Worm (Caenorhabditis elegans) whole organism, L4 larva: ENCODE results near the gene T09F5.2.
"Not testable (repeated sequence)": the region's sequence is repeated elsewhere in the genome, so short reads cannot be mapped to it uniquely, and the experiment has no call there.

Experiments
- F37D6.2 ChIP-seq: sonication (generic microtip); optimal IDR thresholded peaks from 2 replicates; lab custom pipeline; 2016; ENCODE audit warnings: mild to moderate bottlenecking, missing genetic modification characterization, missing compliant biosample characterization
- Y105C5A.15 ChIP-seq: fragments of 200-800 bp; sonication (Bioruptor generic); IDR thresholded peaks from 2 replicates; pipeline ENCODE4 v1.3.6; 2022; ENCODE audit warnings: missing genetic modification characterization, missing compliant biosample characterization
- Y75B8A.6 ChIP-seq: fragments of 200-800 bp; sonication (Bioruptor generic); IDR thresholded peaks from 2 replicates; pipeline ENCODE4 v1.3.6; 2022; ENCODE audit warnings: missing genetic modification reagents, missing genetic modification characterization, missing compliant biosample characterization
- aha-1 ChIP-seq: fragments of 150-350 bp; peaks from one replicate; lab custom pipeline; 2014; ENCODE audit warnings: missing biosample characterization, missing genetic modification characterization
- ama-1 ChIP-seq: fragments of 150-350 bp; optimal IDR thresholded peaks from 2 replicates; lab custom pipeline; 2014; ENCODE audit warnings: inconsistent platforms, mixed read lengths
- ceh-20 ChIP-seq: fragments of 200-800 bp; sonication (Bioruptor generic); IDR thresholded peaks from 2 replicates; pipeline ENCODE4 v1.3.6; 2022; ENCODE audit warnings: missing genetic modification reagents, missing genetic modification characterization, missing compliant biosample characterization
- ceh-44 ChIP-seq: fragments of 200-800 bp; sonication (Bioruptor generic); IDR thresholded peaks from 2 replicates; pipeline ENCODE4 v1.3.6; 2022; ENCODE audit warnings: missing genetic modification reagents, missing genetic modification characterization, missing compliant biosample characterization
- ceh-82 ChIP-seq: sonication (generic microtip); optimal IDR thresholded peaks from 2 replicates; lab custom pipeline; 2017; ENCODE audit warnings: missing biosample characterization, missing genetic modification characterization
- ces-1 ChIP-seq: fragments of 150-350 bp; sonication (generic microtip); optimal IDR thresholded peaks from 4 replicates; lab custom pipeline; 2014; ENCODE audit warnings: missing biosample characterization, missing genetic modification reagents, missing genetic modification characterization
- daf-16 ChIP-seq, 3 experiments: sonication (generic microtip); optimal IDR thresholded peaks; 2 replicates each; lab custom pipeline; 2016 to 2017; ENCODE audit warnings: missing genetic modification characterization in 3 of 3, missing genetic modification reagents in 3 of 3, mild to moderate bottlenecking in 2 of 3, missing compliant biosample characterization in 2 of 3, missing biosample characterization in 1 of 3, moderate library complexity in 1 of 3
- daf-19 ChIP-seq: fragments of 200-800 bp; sonication (Bioruptor generic); conservative IDR thresholded peaks from 2 replicates; pipeline ENCODE4 v1.3.6; 2022; ENCODE audit warnings: missing genetic modification characterization, missing compliant biosample characterization
- dmd-6 ChIP-seq: fragments of 200-800 bp; sonication (Bioruptor generic); IDR thresholded peaks from 2 replicates; pipeline ENCODE4 v1.3.6; 2022; ENCODE audit warnings: missing genetic modification reagents, missing genetic modification characterization, missing compliant biosample characterization
- dmd-8 ChIP-seq: fragments of 200-800 bp; sonication (Bioruptor generic); IDR thresholded peaks from 2 replicates; pipeline ENCODE4 v1.3.6; 2022; ENCODE audit warnings: missing genetic modification characterization, missing compliant biosample characterization
- dmd-9 ChIP-seq: fragments of 200-800 bp; sonication (Bioruptor generic); IDR thresholded peaks from 2 replicates; pipeline ENCODE4 v1.3.6; 2022; ENCODE audit warnings: missing genetic modification reagents, missing genetic modification characterization, missing compliant biosample characterization
- dpl-1 ChIP-seq: fragments of 150-350 bp; optimal IDR thresholded peaks from 2 replicates; lab custom pipeline; 2014; ENCODE audit warnings: missing biosample characterization, missing genetic modification reagents, missing genetic modification characterization
- duxl-1 ChIP-seq: sonication (generic microtip); optimal IDR thresholded peaks from 2 replicates; lab custom pipeline; 2016; ENCODE audit warnings: mild to moderate bottlenecking, missing genetic modification characterization, moderate library complexity, missing compliant biosample characterization; ENCODE audit not compliant: poor library complexity
- dve-1 ChIP-seq: sonication (generic microtip); optimal IDR thresholded peaks from 2 replicates; lab custom pipeline; 2017; ENCODE audit warnings: antibody characterized with exemption, mild to moderate bottlenecking, missing genetic modification characterization, missing compliant biosample characterization; ENCODE audit not compliant: insufficient read depth
- egl-43 ChIP-seq: fragments of 200-800 bp; sonication (Bioruptor generic); IDR thresholded peaks from 2 replicates; pipeline ENCODE4 v1.3.6; 2022; ENCODE audit warnings: missing genetic modification reagents, missing genetic modification characterization, missing compliant biosample characterization
- fos-1 ChIP-seq: fragments of 150-350 bp; optimal IDR thresholded peaks from 2 replicates; lab custom pipeline; 2014; ENCODE audit warnings: missing biosample characterization, missing genetic modification characterization
- gei-8 ChIP-seq: fragments of 200-800 bp; sonication (Bioruptor generic); optimal IDR thresholded peaks from 2 replicates; lab custom pipeline; 2018; ENCODE audit warnings: mild to moderate bottlenecking, missing genetic modification characterization, missing compliant biosample characterization
- hlh-30 ChIP-seq: sonication (generic microtip); optimal IDR thresholded peaks from 2 replicates; lab custom pipeline; 2017; ENCODE audit warnings: antibody characterized with exemption, mild to moderate bottlenecking, missing genetic modification characterization, missing compliant biosample characterization; ENCODE audit not compliant: insufficient read depth
- hmg-1.1 ChIP-seq: fragments of 200-800 bp; sonication (Bioruptor generic); IDR thresholded peaks from 2 replicates; pipeline ENCODE4 v1.3.6; 2022; ENCODE audit warnings: missing genetic modification reagents, missing genetic modification characterization, missing compliant biosample characterization
- mxl-2 ChIP-seq: fragments of 200-800 bp; sonication (Bioruptor generic); conservative IDR thresholded peaks from 2 replicates; pipeline ENCODE4 v1.3.6; 2022; ENCODE audit warnings: missing genetic modification reagents, missing genetic modification characterization, missing compliant biosample characterization
- nhr-11 ChIP-seq: fragments of 150-350 bp; optimal IDR thresholded peaks from 2 replicates; lab custom pipeline; 2014; ENCODE audit warnings: missing biosample characterization, missing genetic modification characterization
- nhr-111 ChIP-seq: fragments of 200-800 bp; sonication (Bioruptor generic); optimal IDR thresholded peaks from 2 replicates; lab custom pipeline; 2018; ENCODE audit warnings: mild to moderate bottlenecking, missing genetic modification characterization, missing compliant biosample characterization
- nhr-25 ChIP-seq: sonication (generic microtip); optimal IDR thresholded peaks from 2 replicates; lab custom pipeline; 2017; ENCODE audit warnings: missing genetic modification characterization, mild to moderate bottlenecking, missing compliant biosample characterization, antibody characterized with exemption, moderate library complexity, borderline replicate concordance; ENCODE audit not compliant: insufficient read depth
- nhr-42 ChIP-seq: fragments of 200-800 bp; sonication (Bioruptor generic); IDR thresholded peaks from 2 replicates; pipeline ENCODE4 v1.3.6; 2022; ENCODE audit warnings: missing genetic modification characterization, missing compliant biosample characterization
- nhr-6 ChIP-seq: fragments of 150-350 bp; optimal IDR thresholded peaks from 2 replicates; lab custom pipeline; 2014; ENCODE audit warnings: missing biosample characterization, missing genetic modification characterization
- nhr-76 ChIP-seq: fragments of 150-350 bp; optimal IDR thresholded peaks from 2 replicates; lab custom pipeline; 2014; ENCODE audit warnings: missing biosample characterization, missing genetic modification characterization
- pha-4 ChIP-seq, 2 experiments: fragments of 150-350 bp in 1 of 2; fragments of 200-800 bp in 1 of 2; sonication (Bioruptor generic) in 1 of 2; IDR thresholded peaks in 1 of 2; optimal IDR thresholded peaks in 1 of 2; 2 replicates each; pipeline versions ENCODE4 v1.3.6 to Lab custom; 2014 to 2022; ENCODE audit warnings: missing genetic modification characterization in 2 of 2, missing genetic modification reagents in 2 of 2, missing biosample characterization in 1 of 2, missing compliant biosample characterization in 1 of 2
- set-16 ChIP-seq: fragments of 200-800 bp; sonication (Bioruptor generic); IDR thresholded peaks from 2 replicates; pipeline ENCODE4 v1.3.6; 2022; ENCODE audit warnings: missing genetic modification reagents, missing genetic modification characterization, missing compliant biosample characterization
- snpc-1.2 ChIP-seq: fragments of 200-800 bp; sonication (Bioruptor generic); IDR thresholded peaks from 2 replicates; pipeline ENCODE4 v1.3.6; 2022; ENCODE audit warnings: missing genetic modification reagents, missing genetic modification characterization, missing compliant biosample characterization
- tra-1 ChIP-seq: fragments of 200-800 bp; sonication (Bioruptor generic); IDR thresholded peaks from 2 replicates; pipeline ENCODE4 v1.3.6; 2022; ENCODE audit warnings: missing genetic modification reagents, missing genetic modification characterization, missing compliant biosample characterization
- unc-62 ChIP-seq, 3 experiments: fragments of 150-350 bp in 1 of 3; sonication (generic microtip); optimal IDR thresholded peaks in 2 of 3; peaks in 1 of 3; 1 replicate in 1 of 3; 2 replicates in 2 of 3; lab custom pipeline; 2014 to 2017; ENCODE audit warnings: missing biosample characterization in 3 of 3, missing genetic modification characterization in 3 of 3, missing genetic modification reagents in 3 of 3, missing genotype in 1 of 3
- vab-7 ChIP-seq: fragments of 200-800 bp; sonication (Bioruptor generic); IDR thresholded peaks from 2 replicates; pipeline ENCODE4 v1.3.6; 2022; ENCODE audit warnings: missing genetic modification reagents, missing genetic modification characterization, missing compliant biosample characterization
- zag-1 ChIP-seq: fragments of 150-350 bp; optimal IDR thresholded peaks from 2 replicates; lab custom pipeline; 2014; ENCODE audit warnings: missing biosample characterization, missing genetic modification characterization

Gene T09F5.2

ce11 chrV:15115968-15116367 lies 34.8 kb upstream of the T09F5.2 start, which contains the start of gene T01G5.8:
T01G5.8 (plus strand) TSS chrV:15116268.
- TF ChIP-seq nhr-25 (tag; lab: Kevin White, UChicago); ceh-82 (tag; lab: Kevin White, UChicago); mxl-2: not testable (repeated sequence)

ce11 chrV:15119517-15119916 lies 31.2 kb upstream of the T09F5.2 start, which contains the start of gene flor-1:
flor-1 (minus strand) TSS chrV:15119617.
- TF ChIP-seq dve-1 (tag; lab: Kevin White, UChicago): peak; percentile 20
- TF ChIP-seq ceh-44: no peak

- TF ChIP-seq dmd-6 (GFP tag; lab: Robert Waterston, UW): peak; percentile 40; the same call in 1 of the 2 replicates
Observed at ce11 chrV:15125162-15125561, 25.6 kb upstream of the T09F5.2 start, which contains the start of gene ugt-30. ugt-30 (minus strand) TSS chrV:15125262.

ce11 chrV:15127413-15127812 lies 23.3 kb upstream of the T09F5.2 start, which contains the start of gene srj-27:
srj-27 (minus strand) TSS chrV:15127513.
- no peak for TF ChIP-seq dpl-1
- TF ChIP-seq duxl-1: no peak
- no peak for TF ChIP-seq egl-43
- TF ChIP-seq F37D6.2 (tag; lab: Kevin White, UChicago): no peak
- no peak for TF ChIP-seq ceh-82 (tag; lab: Kevin White, UChicago)
- TF ChIP-seq hlh-30 (tag; lab: Kevin White, UChicago): no peak
- no peak for TF ChIP-seq set-16 (GFP tag; lab: Robert Waterston, UW)
- TF ChIP-seq nhr-42: no peak
- no peak for TF ChIP-seq zag-1 (tag; lab: Kevin White, UChicago)
- TF ChIP-seq Y75B8A.6 (GFP tag; lab: Robert Waterston, UW): no peak
- no peak for TF ChIP-seq gei-8 (GFP tag; lab: Kevin White, UChicago)
- no peak for TF ChIP-seq snpc-1.2 (GFP tag; lab: Robert Waterston, UW)
- no peak for TF ChIP-seq nhr-76
- TF ChIP-seq, all 104 proteins: peak for 0

ce11 chrV:15127955-15128354 lies 22.8 kb upstream of the T09F5.2 start, which contains the start of gene srr-7:
srr-7 (plus strand) TSS chrV:15128255.
- no peak for TF ChIP-seq ceh-44

- TF ChIP-seq fos-1 (tag; lab: Kevin White, UChicago): no peak
- TF ChIP-seq pha-4 (GFP tag; IDR thresholded peaks at IDR 0.05; lab: Robert Waterston, UW): no peak
- no peak for TF ChIP-seq pha-4 (tag; optimal IDR thresholded peaks at IDR 0.05; lab: Kevin White, UChicago)
- TF ChIP-seq ces-1: no peak
- no peak for TF ChIP-seq ceh-20 (GFP tag; lab: Robert Waterston, UW)
- no peak for TF ChIP-seq daf-16 (GFP tag; optimal IDR thresholded peaks at IDR 0.05; lab: Kevin White, UChicago)
- TF ChIP-seq daf-16 (tag; optimal IDR thresholded peaks at IDR 0.05; lab: Kevin White, UChicago): no peak
- no peak for TF ChIP-seq dmd-6 (GFP tag; lab: Robert Waterston, UW)
- TF ChIP-seq daf-19 (GFP tag; lab: Robert Waterston, UW): no peak
- TF ChIP-seq duxl-1: no peak
- no peak for TF ChIP-seq aha-1 (tag; lab: Kevin White, UChicago)
- no peak for TF ChIP-seq hmg-1.1
- no peak for TF ChIP-seq unc-62 (GFP tag; optimal IDR thresholded peaks at IDR 0.05 in 1 of 2; lab: Kevin White, UChicago)
- no peak for TF ChIP-seq unc-62 (tag; optimal IDR thresholded peaks at IDR 0.05; lab: Kevin White, UChicago)
- TF ChIP-seq dmd-8 (GFP tag; lab: Robert Waterston, UW): no peak
- no peak for TF ChIP-seq nhr-11 (tag; lab: Kevin White, UChicago)
- TF ChIP-seq vab-7 (GFP tag; lab: Robert Waterston, UW): no peak
- TF ChIP-seq nhr-111 (GFP tag; lab: Kevin White, UChicago): no peak
- TF ChIP-seq Y105C5A.15 (GFP tag; lab: Robert Waterston, UW): no peak
- no peak for TF ChIP-seq dmd-9
- no peak for TF ChIP-seq ama-1 (lab: Kevin White, UChicago)
- no peak for TF ChIP-seq tra-1 (GFP tag; lab: Robert Waterston, UW)
- TF ChIP-seq nhr-6 (tag; lab: Kevin White, UChicago): no peak
Observed at ce11 chrV:15132423-15132822, 18.3 kb upstream of the T09F5.2 start, which contains the start of gene str-171. str-171 (minus strand) TSS chrV:15132523.
